Fruit fly (Drosophila melanogaster): Measurements from ENCODE around the gene CG9782.
A peak's percentile ranks its signal among the peaks of the same experiment; 100 is the strongest.

Gene CG9782

DNA sequence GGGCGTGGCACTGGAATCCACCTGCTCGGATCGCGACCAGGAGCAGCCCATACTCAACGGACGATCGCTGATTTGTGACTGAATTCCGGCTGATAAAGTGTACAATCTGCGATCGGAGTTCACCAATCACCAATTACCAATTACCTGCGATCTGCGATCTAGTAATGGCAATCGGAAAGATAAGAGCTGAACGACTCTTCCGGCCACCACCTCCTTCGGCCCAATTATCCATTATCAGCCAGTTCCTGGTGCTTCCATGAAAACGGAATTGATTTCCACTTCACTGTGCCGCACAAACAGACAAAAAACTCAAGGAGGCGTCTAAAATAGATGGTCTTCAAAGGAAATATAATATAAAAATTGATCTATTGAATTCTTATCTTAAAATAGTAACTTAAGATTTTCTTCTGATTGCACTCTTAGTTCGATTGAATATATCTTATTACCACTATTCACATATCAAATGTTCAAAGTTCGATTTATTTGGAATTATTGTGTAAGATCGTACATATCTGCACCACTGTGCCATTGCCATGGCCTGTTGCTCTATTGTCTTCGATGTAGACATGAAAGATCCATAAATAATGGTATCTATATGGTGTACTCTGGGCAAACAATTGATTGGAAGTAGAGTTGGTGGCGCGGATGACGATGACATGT lies 43.1 kb upstream of the CG9782 start, which contains the start of gene CG15865:
Gene CG15865, minus strand, starts transcription at position 51 of the 660 bp plus-strand sequence.
- TF ChIP-seq spab (GFP tag; optimal IDR thresholded peaks at IDR 0.05) (no peak), Smox (GFP tag; optimal IDR thresholded peaks at IDR 0.05) (peak; percentile 16), CG8632 (GFP tag; optimal IDR thresholded peaks at IDR 0.05) (no peak), fkh (GFP tag; optimal IDR thresholded peaks at IDR 0.05) (peak; percentile 7), Hr38 (GFP tag; optimal IDR thresholded peaks at IDR 0.05) (no peak), CG31627 (GFP tag; optimal IDR thresholded peaks at IDR 0.05) (no peak), Sox15 (GFP tag; optimal IDR thresholded peaks at IDR 0.05) (no peak), CG6792 (GFP tag; optimal IDR thresholded peaks at IDR 0.05) (no peak), esn (GFP tag; optimal IDR thresholded peaks at IDR 0.05) (no peak), Ets96B (tag; optimal IDR thresholded peaks at IDR 0.05) (peak; percentile 5), net (GFP tag; optimal IDR thresholded peaks at IDR 0.05) (no peak), CG7368 (GFP tag; optimal IDR thresholded peaks at IDR 0.05) (no peak), fd85E (GFP tag; optimal IDR thresholded peaks at IDR 0.05) (no peak), CG10631 (GFP tag; optimal IDR thresholded peaks at IDR 0.05) (no peak), CG9139 (GFP tag; optimal IDR thresholded peaks at IDR 0.05) (no peak), CG4318 (GFP tag; optimal IDR thresholded peaks at IDR 0.05) (no peak), CG11294 (GFP tag; IDR thresholded peaks at IDR 0.05) (no peak), CG6854 (GFP tag; optimal IDR thresholded peaks at IDR 0.05) (no peak), CG6163 (GFP tag; IDR thresholded peaks at IDR 0.05) (no peak), CG15336 (GFP tag; IDR thresholded peaks at IDR 0.05) (no peak), CG8119 (GFP tag; IDR thresholded peaks at IDR 0.05) (no peak), CG32006 (GFP tag; optimal IDR thresholded peaks at IDR 0.05) (no peak), OdsH (GFP tag; optimal IDR thresholded peaks at IDR 0.05) (no peak), Lpt (GFP tag; optimal IDR thresholded peaks at IDR 0.05) (no peak), CG6808 (GFP tag; optimal IDR thresholded peaks at IDR 0.05) (peak; percentile 16), vri (GFP tag; optimal IDR thresholded peaks at IDR 0.05) (no peak), achi (GFP tag; optimal IDR thresholded peaks at IDR 0.05) (no peak), acj6 (GFP tag; optimal IDR thresholded peaks at IDR 0.05) (no peak), Blimp-1 (GFP tag; optimal IDR thresholded peaks at IDR 0.05) (no peak), Ets21C (GFP tag; optimal IDR thresholded peaks at IDR 0.05) (no peak), topi (GFP tag; optimal IDR thresholded peaks at IDR 0.05) (no peak), CG1621 (tag; optimal IDR thresholded peaks at IDR 0.05) (no peak), ss (GFP tag; optimal IDR thresholded peaks at IDR 0.05) (peak in 1 of 2 experiments; percentile 11), Sox14 (GFP tag; optimal IDR thresholded peaks at IDR 0.05) (no peak), fd59A (GFP tag; optimal IDR thresholded peaks at IDR 0.05) (no peak), Eip93F (GFP tag; optimal IDR thresholded peaks at IDR 0.05) (no peak), CG11762 (GFP tag; optimal IDR thresholded peaks at IDR 0.05; ENCODE audit: insufficient read depth) (no peak), Eip75B (GFP tag; optimal IDR thresholded peaks at IDR 0.05) (no peak), Gug (GFP tag; IDR thresholded peaks at IDR 0.05) (no peak), Sox102F (GFP tag; optimal IDR thresholded peaks at IDR 0.05) (no peak), CG10669 (GFP tag; optimal IDR thresholded peaks at IDR 0.05) (no peak), salr (GFP tag; optimal IDR thresholded peaks at IDR 0.05) (no peak), Hr4 (GFP tag; optimal IDR thresholded peaks at IDR 0.05) (no peak), lz (GFP tag; optimal IDR thresholded peaks at IDR 0.05) (no peak), CG3919 (GFP tag; optimal IDR thresholded peaks at IDR 0.05) (no peak), pdm3 (GFP tag; optimal IDR thresholded peaks at IDR 0.05) (no peak), cyc (GFP tag; optimal IDR thresholded peaks at IDR 0.05) (no peak), Hr39 (GFP tag; optimal IDR thresholded peaks at IDR 0.05) (no peak), CG8319 (GFP tag; optimal IDR thresholded peaks at IDR 0.05) (no peak), svp (GFP tag) (peak; percentile 70), CG6276 (GFP tag; optimal IDR thresholded peaks at IDR 0.05) (no peak), CG16779 (tag; optimal IDR thresholded peaks at IDR 0.05) (no peak)

All from whole organism, prepupa.